Worm (Caenorhabditis elegans): ENCODE measurements around the gene F40F4.7.

ce11 chrX:3284967-3285366 is 39.2 kb upstream of the F40F4.7 start:
- no peak for TF ChIP-seq dao-5 (tag; optimal IDR thresholded peaks at IDR 0.05)
- no peak for TF ChIP-seq him-1 (tag; optimal IDR thresholded peaks at IDR 0.05)

Measured in whole organism, L4/young adult.